Worm (Caenorhabditis elegans): ENCODE data around the gene jmjd-2.

DNA sequence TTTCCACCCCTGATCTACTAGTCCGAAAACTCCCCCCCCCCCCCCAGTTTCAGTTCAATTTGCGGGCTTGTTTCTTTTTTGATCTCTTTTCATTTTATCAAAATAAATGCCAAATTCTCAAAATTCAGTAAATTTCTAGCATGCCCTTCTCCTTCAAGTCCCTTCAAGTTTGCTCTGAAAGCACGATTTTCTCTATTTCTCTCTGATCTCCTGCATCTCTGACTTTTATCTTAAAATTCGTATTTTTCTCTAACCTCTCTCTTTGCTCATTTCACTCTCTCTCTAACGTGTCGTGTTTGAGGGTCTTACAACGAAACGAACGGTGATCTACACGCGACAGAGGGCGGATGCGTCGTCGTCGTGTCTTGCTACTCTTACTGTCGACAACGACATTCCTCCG, 38.1 kb downstream of the jmjd-2 start, which contains the start of gene ace-3:
- TF ChIP-seq W03F9.2 (tag; optimal IDR thresholded peaks at IDR 0.05) = no peak
- no peak for TF ChIP-seq dao-5 (tag; optimal IDR thresholded peaks at IDR 0.05)
